Fruit fly (Drosophila melanogaster): ENCODE measurements around the gene grass.

Gene grass

dm6 chr3R:27157814-27158213, at the start of gene grass:
Gene grass, plus strand, starts transcription at chr3R:27157948.
- TF ChIP-seq psq (optimal IDR thresholded peaks at IDR 0.05) (no peak), h (optimal IDR thresholded peaks at IDR 0.05) (no peak), Sin3A (optimal IDR thresholded peaks at IDR 0.05) (no peak), Myc (optimal IDR thresholded peaks at IDR 0.05) (no peak), insv (optimal IDR thresholded peaks at IDR 0.05) (no peak), ttk (optimal IDR thresholded peaks at IDR 0.05) (no peak)

- TF ChIP-seq insv (optimal IDR thresholded peaks at IDR 0.05) (no peak), Myc (optimal IDR thresholded peaks at IDR 0.05) (no peak), h (optimal IDR thresholded peaks at IDR 0.05) (no peak), Sin3A (optimal IDR thresholded peaks at IDR 0.05) (no peak), ttk (optimal IDR thresholded peaks at IDR 0.05) (no peak), psq (optimal IDR thresholded peaks at IDR 0.05) (no peak)
Measured at dm6 chr3R:27108111-27108510, 49.6 kb upstream of the grass start.

dm6 chr3R:27109458-27109857, 48.3 kb upstream of the grass start:
- TF ChIP-seq Sin3A (optimal IDR thresholded peaks at IDR 0.05) = no peak
- no peak for TF ChIP-seq Myc (optimal IDR thresholded peaks at IDR 0.05)
- no peak for TF ChIP-seq insv (optimal IDR thresholded peaks at IDR 0.05)
- no peak for TF ChIP-seq ttk (optimal IDR thresholded peaks at IDR 0.05)
- no peak for TF ChIP-seq h (optimal IDR thresholded peaks at IDR 0.05)
- no peak for TF ChIP-seq psq (optimal IDR thresholded peaks at IDR 0.05)

- TF ChIP-seq ttk (optimal IDR thresholded peaks at IDR 0.05) (no peak), h (optimal IDR thresholded peaks at IDR 0.05) (no peak), psq (optimal IDR thresholded peaks at IDR 0.05) (no peak), Myc (optimal IDR thresholded peaks at IDR 0.05) (no peak), insv (optimal IDR thresholded peaks at IDR 0.05) (no peak), Sin3A (optimal IDR thresholded peaks at IDR 0.05) (no peak)
Measured at dm6 chr3R:27111784-27112602, 45.8 kb upstream of the grass start, which contains the start of the genes gb and CG5815. Gene gb, minus strand, starts transcription at chr3R:27112270. Gene CG5815, plus strand, starts transcription at chr3R:27112566.

- TF ChIP-seq insv (optimal IDR thresholded peaks at IDR 0.05) (no peak), ttk (optimal IDR thresholded peaks at IDR 0.05) (no peak), psq (optimal IDR thresholded peaks at IDR 0.05) (no peak), h (optimal IDR thresholded peaks at IDR 0.05) (no peak), Myc (optimal IDR thresholded peaks at IDR 0.05) (no peak), Sin3A (optimal IDR thresholded peaks at IDR 0.05) (no peak)
Measured at dm6 chr3R:27116465-27117092, 41.2 kb upstream of the grass start, which contains the start of the genes CG6066 and CG5880. Gene CG6066, minus strand, starts transcription at chr3R:27116707. Gene CG5880, plus strand, starts transcription at chr3R:27116745.

DNA sequence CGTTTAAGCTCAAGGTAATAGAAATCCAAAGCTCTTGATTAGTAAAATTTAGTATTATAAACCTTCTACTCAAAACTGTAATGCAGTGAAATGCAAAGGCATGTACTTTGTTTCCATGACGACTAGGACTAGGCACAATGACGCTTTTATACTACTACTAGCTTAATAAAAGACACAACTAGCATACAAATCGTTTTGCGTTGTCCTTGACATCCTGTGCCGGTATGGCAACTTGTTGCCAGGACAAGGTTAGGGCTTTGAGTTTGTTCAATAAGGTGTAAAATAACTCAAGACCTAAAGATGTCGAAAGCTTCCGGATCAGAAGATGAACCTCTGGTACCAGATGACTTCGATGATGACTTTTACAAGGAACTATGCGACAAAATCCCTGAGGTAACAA, 39.4 kb upstream of the grass start, which contains the start of gene CG5882:
Gene CG5882, plus strand, starts transcription at position 301 of the 400 bp plus-strand sequence.
- TF ChIP-seq h (optimal IDR thresholded peaks at IDR 0.05) (no peak), Myc (optimal IDR thresholded peaks at IDR 0.05) (no peak)

dm6 chr3R:27124588-27124987, 33.2 kb upstream of the grass start, which contains the start of gene CG6059:
Gene CG6059, minus strand, starts transcription at chr3R:27124688.
- TF ChIP-seq ttk (optimal IDR thresholded peaks at IDR 0.05) (no peak), psq (optimal IDR thresholded peaks at IDR 0.05) (no peak), Sin3A (optimal IDR thresholded peaks at IDR 0.05) (no peak), Myc (optimal IDR thresholded peaks at IDR 0.05) (no peak), h (optimal IDR thresholded peaks at IDR 0.05) (no peak), insv (optimal IDR thresholded peaks at IDR 0.05) (no peak)

- no peak for TF ChIP-seq Sin3A (optimal IDR thresholded peaks at IDR 0.05)
- no peak for TF ChIP-seq Myc (optimal IDR thresholded peaks at IDR 0.05)
- no peak for TF ChIP-seq psq (optimal IDR thresholded peaks at IDR 0.05)
- TF ChIP-seq insv (optimal IDR thresholded peaks at IDR 0.05) = no peak
- no peak for TF ChIP-seq ttk (optimal IDR thresholded peaks at IDR 0.05)
- TF ChIP-seq h (optimal IDR thresholded peaks at IDR 0.05) = no peak
Measured at dm6 chr3R:27128723-27129122, 29.0 kb upstream of the grass start.

DNA sequence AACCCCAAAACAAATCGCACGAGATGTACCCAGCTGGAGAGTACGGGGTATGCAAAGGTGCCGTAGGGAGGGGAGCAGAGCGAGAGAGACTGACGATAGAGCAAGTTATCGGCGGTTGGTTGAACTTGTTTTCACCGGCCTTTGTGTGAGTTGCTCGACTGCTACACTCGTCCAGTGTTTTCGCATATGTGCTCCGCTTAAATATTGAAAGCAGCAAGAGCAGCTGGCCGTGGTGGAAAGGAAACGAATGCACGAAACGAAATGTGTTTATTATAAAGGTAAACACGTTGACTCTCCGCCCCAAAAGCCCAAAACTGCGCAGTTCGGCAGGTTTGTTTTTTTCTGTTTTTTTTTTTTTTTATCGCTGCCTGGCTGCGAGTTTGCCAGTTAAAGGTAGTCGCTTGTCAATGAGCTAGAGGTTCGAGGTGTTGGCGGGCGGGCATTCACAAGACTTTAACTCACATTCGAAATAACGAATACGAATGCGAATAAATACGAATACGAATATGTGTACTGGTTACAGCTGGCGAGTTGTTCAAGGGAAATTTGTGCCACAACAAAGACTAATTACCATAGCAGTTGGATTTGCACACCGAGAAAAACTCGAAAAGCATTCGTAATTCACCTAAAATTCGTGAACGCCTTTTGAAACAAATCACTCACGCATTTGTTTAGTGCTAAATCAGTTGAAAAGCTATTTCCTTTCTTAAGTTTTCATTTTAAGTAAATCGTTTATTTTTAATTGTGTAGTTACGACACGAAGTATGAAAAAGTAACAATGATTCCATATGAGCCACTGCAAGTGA, 28.0 kb upstream of the grass start:
- TF ChIP-seq Sin3A (optimal IDR thresholded peaks at IDR 0.05) (no peak), Myc (optimal IDR thresholded peaks at IDR 0.05) (no peak), h (optimal IDR thresholded peaks at IDR 0.05) (no peak), insv (optimal IDR thresholded peaks at IDR 0.05) (no peak), psq (optimal IDR thresholded peaks at IDR 0.05) (no peak), ttk (optimal IDR thresholded peaks at IDR 0.05) (no peak)

- no peak for TF ChIP-seq h (optimal IDR thresholded peaks at IDR 0.05)
- TF ChIP-seq ttk (optimal IDR thresholded peaks at IDR 0.05) = no peak
- TF ChIP-seq insv (optimal IDR thresholded peaks at IDR 0.05) = no peak
- TF ChIP-seq psq (optimal IDR thresholded peaks at IDR 0.05) = no peak
- TF ChIP-seq Myc (optimal IDR thresholded peaks at IDR 0.05) = no peak
- no peak for TF ChIP-seq Sin3A (optimal IDR thresholded peaks at IDR 0.05)
Measured at dm6 chr3R:27130551-27131161, 27.1 kb upstream of the grass start.

DNA sequence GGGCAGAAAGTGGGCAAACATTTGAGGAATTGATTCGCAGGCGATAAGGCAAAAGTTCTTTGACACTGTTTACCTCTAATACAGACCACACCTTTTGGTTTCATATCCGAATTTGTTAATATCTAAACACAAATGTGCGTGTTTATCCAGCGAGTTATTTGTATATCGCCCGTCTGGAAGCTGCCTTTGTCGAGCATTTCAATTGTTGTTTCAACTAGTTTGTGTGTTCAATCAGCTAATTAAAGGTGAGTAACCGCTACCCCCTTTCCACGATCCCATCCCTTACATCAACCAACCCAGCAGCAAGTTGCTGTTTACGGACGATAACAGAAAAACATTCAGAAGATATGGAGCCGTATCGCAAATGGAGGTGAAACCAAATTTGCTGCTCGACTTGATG, 26.3 kb upstream of the grass start:
- no peak for TF ChIP-seq psq (optimal IDR thresholded peaks at IDR 0.05)
- no peak for TF ChIP-seq insv (optimal IDR thresholded peaks at IDR 0.05)
- no peak for TF ChIP-seq ttk (optimal IDR thresholded peaks at IDR 0.05)
